Worm (Caenorhabditis elegans): Measurements from ENCODE around the gene C33B4.2.

The C33B4.2 gene

DNA sequence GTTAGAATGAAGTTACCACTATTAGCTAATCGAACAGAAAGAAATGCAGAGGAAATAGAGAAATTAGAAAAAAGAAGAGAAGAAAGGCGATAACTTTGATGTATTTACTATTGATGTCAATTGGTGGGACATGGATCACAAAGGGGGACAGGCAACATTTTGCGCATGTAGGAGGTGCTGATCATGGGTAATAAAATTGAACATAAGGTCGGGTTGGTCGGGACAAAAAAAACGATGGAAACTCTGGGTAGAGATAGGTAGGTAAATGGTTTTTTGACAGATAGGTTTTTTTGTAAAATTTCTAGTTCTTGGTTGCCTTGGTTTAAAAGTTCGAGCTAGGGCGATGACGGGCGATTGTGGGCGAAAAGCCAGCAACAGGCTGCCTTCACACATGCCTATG is 18.9 kb upstream of the C33B4.2 start, which contains the start of gene shn-1:
TSS of gene shn-1 (minus strand) at position 101 of the 400 bp plus-strand sequence.
- TF ChIP-seq ref-1 (GFP tag; conservative IDR thresholded peaks at IDR 0.05) (no peak), flt-1 (GFP tag; IDR thresholded peaks at IDR 0.05) (no peak), ztf-29 (GFP tag; IDR thresholded peaks at IDR 0.05) (no peak), tab-1 (GFP tag; IDR thresholded peaks at IDR 0.05) (no peak), T22C8.4 (GFP tag; IDR thresholded peaks at IDR 0.05) (no peak), med-1 (GFP tag; optimal IDR thresholded peaks at IDR 0.05; ENCODE audit: insufficient read depth) (no peak), ztf-23 (GFP tag; IDR thresholded peaks at IDR 0.05) (no peak), cog-1 (tag; optimal IDR thresholded peaks at IDR 0.05) (no peak), klf-2 (GFP tag; conservative IDR thresholded peaks at IDR 0.05) (no peak)

DNA sequence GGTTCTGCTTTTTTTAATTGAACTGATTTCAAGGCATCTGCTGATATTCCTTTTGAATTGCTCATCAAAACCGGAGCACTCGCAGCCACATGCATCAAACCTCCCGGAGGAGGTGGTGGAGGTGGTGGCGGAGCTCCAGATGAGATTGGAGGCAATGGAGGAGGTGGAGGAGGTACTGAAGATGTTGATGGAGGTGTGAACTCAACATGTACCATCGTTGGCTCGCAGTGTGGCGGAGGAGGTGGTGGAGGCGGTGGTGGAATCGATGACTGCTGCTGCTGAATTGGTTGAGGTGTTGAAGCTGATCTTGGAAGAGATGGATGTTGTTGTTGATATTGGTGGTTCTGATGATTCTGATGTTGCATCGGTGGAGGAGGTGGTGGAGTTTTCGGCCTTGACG is 15.0 kb upstream of the C33B4.2 start:
- 0 out of 2 replicates have a peak, but pooled peaks have one; percentile 39 for TF ChIP-seq tab-1 (GFP tag; IDR thresholded peaks at IDR 0.05)
- TF ChIP-seq T22C8.4 (GFP tag; IDR thresholded peaks at IDR 0.05) = no peak

DNA sequence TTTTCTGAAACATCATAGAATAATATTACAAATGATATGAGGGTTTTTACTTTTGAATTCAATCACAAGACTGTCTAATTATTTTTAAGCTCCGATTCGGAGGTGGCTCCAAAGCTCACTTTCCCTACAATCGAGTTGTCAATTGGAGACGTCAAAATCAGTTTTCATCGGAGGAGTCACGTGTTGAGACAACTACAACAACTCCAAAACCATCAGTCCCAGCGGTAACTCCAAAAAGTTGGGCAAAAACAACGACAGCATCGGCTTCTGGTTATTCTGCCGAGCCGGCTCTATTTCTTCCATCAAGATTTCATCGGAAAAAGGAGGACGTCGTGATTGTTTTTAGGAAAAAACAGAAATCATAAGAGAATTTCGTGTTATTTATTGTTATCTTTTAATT is 12.2 kb upstream of the C33B4.2 start:
- TF ChIP-seq tab-1 (GFP tag; IDR thresholded peaks at IDR 0.05) (no peak), ref-1 (GFP tag; conservative IDR thresholded peaks at IDR 0.05) (no peak), med-1 (GFP tag; optimal IDR thresholded peaks at IDR 0.05; ENCODE audit: insufficient read depth) (no peak), klf-2 (GFP tag; conservative IDR thresholded peaks at IDR 0.05) (no peak)

DNA sequence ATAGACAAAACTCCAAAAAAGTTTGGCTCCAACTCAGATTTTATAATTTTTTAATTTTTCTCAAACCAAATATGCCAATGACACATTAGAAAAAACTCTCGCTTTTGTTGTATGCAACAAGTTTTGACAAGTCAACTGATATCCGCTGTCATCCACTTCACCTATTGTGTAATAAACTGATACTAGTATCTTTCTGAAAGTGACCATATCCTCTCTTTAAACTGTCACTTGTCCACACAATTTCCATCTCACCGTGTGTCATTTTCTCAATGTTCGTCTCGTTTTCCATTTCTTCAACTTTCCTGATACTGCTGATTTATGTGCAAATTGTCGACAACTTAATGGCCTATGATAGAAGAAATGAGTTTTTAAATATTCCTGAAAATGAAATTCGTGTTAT is 11.1 kb upstream of the C33B4.2 start, which contains the start of the genes C33B4.5 and C33B4.4:
TSS of gene C33B4.5 (plus strand) at position 270 of the 400 bp plus-strand sequence.
TSS of gene C33B4.4 (minus strand) at position 385 of the 400 bp plus-strand sequence.
- no peak for TF ChIP-seq klf-2 (GFP tag; conservative IDR thresholded peaks at IDR 0.05)
- TF ChIP-seq T22C8.4 (GFP tag; IDR thresholded peaks at IDR 0.05) = no peak
- TF ChIP-seq ztf-29 (GFP tag; IDR thresholded peaks at IDR 0.05) = no peak
- TF ChIP-seq ref-1 (GFP tag; conservative IDR thresholded peaks at IDR 0.05) = no peak
- TF ChIP-seq med-1 (GFP tag; optimal IDR thresholded peaks at IDR 0.05; ENCODE audit: insufficient read depth) = no peak
- no peak for TF ChIP-seq tab-1 (GFP tag; IDR thresholded peaks at IDR 0.05)
- no peak for TF ChIP-seq flt-1 (GFP tag; IDR thresholded peaks at IDR 0.05)
- TF ChIP-seq ztf-23 (GFP tag; IDR thresholded peaks at IDR 0.05) = no peak
- no peak for TF ChIP-seq cog-1 (tag; optimal IDR thresholded peaks at IDR 0.05)

DNA sequence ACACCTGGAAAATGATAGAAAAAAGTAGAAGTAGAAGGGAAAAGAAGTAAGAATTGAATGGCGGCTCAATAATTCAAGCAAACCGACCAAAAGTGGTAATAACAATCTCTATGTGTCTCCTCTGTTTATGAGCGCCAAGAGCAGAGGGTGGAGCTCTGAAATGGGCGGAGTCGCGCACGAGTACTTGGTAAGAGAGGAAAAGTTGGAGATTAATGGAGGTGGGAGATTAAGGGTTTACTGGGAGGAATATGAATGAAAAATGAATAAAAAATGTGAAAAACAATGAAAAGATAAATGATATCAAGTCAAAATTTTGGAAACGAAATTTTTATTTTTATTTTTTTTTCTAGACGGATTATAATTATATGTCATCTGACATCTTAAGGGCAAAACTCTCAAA is 5.8 kb upstream of the C33B4.2 start:
- TF ChIP-seq med-1 (GFP tag; optimal IDR thresholded peaks at IDR 0.05; ENCODE audit: insufficient read depth) (no peak), cog-1 (tag; optimal IDR thresholded peaks at IDR 0.05) (no peak), ztf-23 (GFP tag; IDR thresholded peaks at IDR 0.05) (no peak), klf-2 (GFP tag; conservative IDR thresholded peaks at IDR 0.05) (no peak), tab-1 (GFP tag; IDR thresholded peaks at IDR 0.05) (no peak), ref-1 (GFP tag; conservative IDR thresholded peaks at IDR 0.05) (no peak), T22C8.4 (GFP tag; IDR thresholded peaks at IDR 0.05) (no peak), flt-1 (GFP tag; IDR thresholded peaks at IDR 0.05) (no peak), ztf-29 (GFP tag; IDR thresholded peaks at IDR 0.05) (no peak)

DNA sequence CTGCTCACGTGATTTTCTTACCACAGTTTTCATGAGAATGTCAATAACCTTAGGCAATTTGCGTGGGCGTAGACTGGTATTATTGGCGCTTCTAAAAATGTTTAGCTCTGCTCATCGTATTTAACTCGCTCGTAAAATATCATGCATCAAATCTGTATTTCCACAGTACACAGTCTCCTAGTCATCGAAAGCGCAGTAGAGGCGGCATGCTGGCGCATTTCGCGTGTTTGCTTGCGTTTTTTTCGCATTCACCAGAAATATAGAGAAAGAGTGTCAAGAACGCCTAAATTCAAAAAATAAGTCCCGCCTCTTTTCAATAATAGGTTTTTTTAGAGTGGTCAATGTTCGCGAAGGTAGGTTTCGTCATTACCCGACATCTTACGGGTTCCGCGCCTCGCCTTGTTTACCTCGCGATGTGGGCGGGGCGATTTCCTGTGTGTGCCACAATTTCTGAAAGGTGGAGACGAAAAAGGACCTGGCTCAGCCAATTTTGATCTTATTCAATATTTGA is 4.7 kb upstream of the C33B4.2 start:
- TF ChIP-seq tab-1 (GFP tag; IDR thresholded peaks at IDR 0.05) = no peak
- TF ChIP-seq cog-1 (tag; optimal IDR thresholded peaks at IDR 0.05) = no peak
- no peak for TF ChIP-seq flt-1 (GFP tag; IDR thresholded peaks at IDR 0.05)
- TF ChIP-seq ref-1 (GFP tag; conservative IDR thresholded peaks at IDR 0.05) = no peak
- TF ChIP-seq ztf-29 (GFP tag; IDR thresholded peaks at IDR 0.05) = no peak
- TF ChIP-seq med-1 (GFP tag; optimal IDR thresholded peaks at IDR 0.05; ENCODE audit: insufficient read depth) = no peak
- TF ChIP-seq klf-2 (GFP tag; conservative IDR thresholded peaks at IDR 0.05) = no peak
- no peak for TF ChIP-seq T22C8.4 (GFP tag; IDR thresholded peaks at IDR 0.05)
- TF ChIP-seq ztf-23 (GFP tag; IDR thresholded peaks at IDR 0.05) = no peak

DNA sequence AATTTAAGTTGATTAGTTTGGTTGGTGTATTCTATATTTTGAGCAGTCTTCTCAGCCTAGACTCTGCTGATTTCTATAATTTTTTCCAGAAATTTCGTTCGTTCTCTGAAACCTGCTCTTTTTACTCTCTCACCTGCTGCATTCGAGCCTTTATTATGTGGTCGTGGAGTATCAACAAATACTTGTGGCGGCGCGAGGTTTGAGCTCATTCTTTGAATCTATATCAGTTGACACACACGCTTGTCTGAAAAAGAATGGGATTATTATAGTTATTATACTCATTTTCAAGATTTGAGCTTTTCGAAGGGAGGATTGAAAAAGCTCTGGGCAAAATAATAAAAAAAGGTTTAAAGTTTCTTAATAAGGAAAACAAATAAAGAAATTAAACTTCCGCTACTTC is 4.1 kb upstream of the C33B4.2 start:
- TF ChIP-seq T22C8.4 (GFP tag; IDR thresholded peaks at IDR 0.05) (no peak), ref-1 (GFP tag; conservative IDR thresholded peaks at IDR 0.05) (no peak), med-1 (GFP tag; optimal IDR thresholded peaks at IDR 0.05; ENCODE audit: insufficient read depth) (no peak), tab-1 (GFP tag; IDR thresholded peaks at IDR 0.05) (no peak), klf-2 (GFP tag; conservative IDR thresholded peaks at IDR 0.05) (no peak), cog-1 (tag; optimal IDR thresholded peaks at IDR 0.05) (no peak), ztf-23 (GFP tag; IDR thresholded peaks at IDR 0.05) (no peak), ztf-29 (GFP tag; IDR thresholded peaks at IDR 0.05) (no peak), flt-1 (GFP tag; IDR thresholded peaks at IDR 0.05) (no peak)

DNA sequence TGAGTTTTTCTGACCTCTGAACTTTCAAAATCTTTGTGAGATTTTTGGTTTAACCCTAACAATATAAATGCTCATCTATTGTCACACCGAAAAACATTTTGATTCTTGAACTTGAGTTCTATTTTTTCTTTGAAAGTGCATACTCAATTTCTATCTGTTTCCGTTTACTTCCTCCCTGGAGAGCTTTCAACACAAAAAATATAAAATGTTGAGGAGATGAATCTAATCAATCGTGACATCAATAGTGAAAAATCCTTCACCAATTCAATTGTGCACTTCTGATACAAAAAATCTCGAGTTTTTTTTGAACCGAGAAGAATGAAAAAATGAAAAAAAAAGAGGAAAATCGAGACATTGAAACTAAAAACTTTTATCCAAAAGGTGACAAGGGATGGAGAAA is 10.2 kb downstream of the C33B4.2 start:
- TF ChIP-seq ztf-23 (GFP tag; IDR thresholded peaks at IDR 0.05) (no peak), flt-1 (GFP tag; IDR thresholded peaks at IDR 0.05) (no peak), ztf-29 (GFP tag; IDR thresholded peaks at IDR 0.05) (no peak), tab-1 (GFP tag; IDR thresholded peaks at IDR 0.05) (no peak), med-1 (GFP tag; optimal IDR thresholded peaks at IDR 0.05; ENCODE audit: insufficient read depth) (no peak), ref-1 (GFP tag; conservative IDR thresholded peaks at IDR 0.05) (no peak), klf-2 (GFP tag; conservative IDR thresholded peaks at IDR 0.05) (no peak), cog-1 (tag; optimal IDR thresholded peaks at IDR 0.05) (no peak)

DNA sequence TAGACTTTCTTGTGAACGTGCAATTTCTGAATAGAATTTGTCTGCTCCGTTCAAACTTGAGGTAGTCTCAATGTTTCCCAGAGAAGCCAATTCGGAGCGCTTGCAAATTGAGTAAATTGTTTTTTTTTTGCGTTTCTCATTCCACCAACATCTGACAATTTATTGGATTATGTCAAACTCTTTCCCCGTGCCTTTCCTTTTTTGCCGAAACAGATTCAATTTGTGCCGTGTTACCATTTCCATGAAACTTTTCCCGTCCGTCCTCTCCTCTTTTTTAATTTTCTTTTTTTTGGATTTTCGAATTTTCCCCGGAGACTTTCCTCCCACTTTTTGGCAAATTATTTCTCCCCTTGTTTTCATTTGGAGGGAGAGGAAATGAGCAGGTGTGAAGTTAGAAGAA is 18.5 kb downstream of the C33B4.2 start:
- TF ChIP-seq ztf-23 (GFP tag; IDR thresholded peaks at IDR 0.05) (no peak), ztf-29 (GFP tag; IDR thresholded peaks at IDR 0.05) (no peak), klf-2 (GFP tag; conservative IDR thresholded peaks at IDR 0.05) (no peak), med-1 (GFP tag; optimal IDR thresholded peaks at IDR 0.05; ENCODE audit: insufficient read depth) (no peak), tab-1 (GFP tag; IDR thresholded peaks at IDR 0.05) (no peak), ref-1 (GFP tag; conservative IDR thresholded peaks at IDR 0.05) (no peak), T22C8.4 (GFP tag; IDR thresholded peaks at IDR 0.05) (no peak), cog-1 (tag; optimal IDR thresholded peaks at IDR 0.05) (no peak), flt-1 (GFP tag; IDR thresholded peaks at IDR 0.05) (no peak)

DNA sequence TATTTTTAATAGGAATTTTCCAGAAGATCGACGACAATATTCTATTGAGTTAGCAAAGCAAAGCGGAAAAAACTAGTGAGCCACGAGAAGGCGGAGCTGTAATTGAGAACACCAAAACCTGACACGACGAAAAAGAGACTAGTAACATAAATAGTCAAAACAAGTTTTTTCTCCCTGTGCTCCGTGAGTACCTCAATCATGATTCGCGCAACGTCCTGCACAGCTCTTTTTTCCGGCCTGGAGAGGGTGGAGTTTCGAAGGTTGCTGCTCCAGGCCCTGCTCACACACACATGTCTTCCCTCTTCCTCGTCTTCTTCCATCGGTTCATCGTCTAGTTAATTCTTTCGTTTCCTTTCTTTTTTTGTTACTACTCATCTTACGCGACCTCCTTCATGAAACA is 20.3 kb downstream of the C33B4.2 start, which contains the start of gene clh-2:
TSS of gene clh-2 (plus strand) at position 301 of the 400 bp plus-strand sequence.
- no peak for TF ChIP-seq tab-1 (GFP tag; IDR thresholded peaks at IDR 0.05)
- no peak for TF ChIP-seq ztf-29 (GFP tag; IDR thresholded peaks at IDR 0.05)
- no peak for TF ChIP-seq ref-1 (GFP tag; conservative IDR thresholded peaks at IDR 0.05)
- TF ChIP-seq ztf-23 (GFP tag; IDR thresholded peaks at IDR 0.05) = no peak
- no peak for TF ChIP-seq T22C8.4 (GFP tag; IDR thresholded peaks at IDR 0.05)
- TF ChIP-seq flt-1 (GFP tag; IDR thresholded peaks at IDR 0.05) = no peak
- TF ChIP-seq cog-1 (tag; optimal IDR thresholded peaks at IDR 0.05) = no peak
- no peak for TF ChIP-seq med-1 (GFP tag; optimal IDR thresholded peaks at IDR 0.05; ENCODE audit: insufficient read depth)
- no peak for TF ChIP-seq klf-2 (GFP tag; conservative IDR thresholded peaks at IDR 0.05)
